Worm (Caenorhabditis elegans) whole organism, L2 larva: ENCODE data around the gene popl-7.

Experiments used
- C34F6.9 ChIP-seq: fragments of 150-350 bp; optimal IDR thresholded peaks from 2 replicates; lab custom pipeline; 2014; ENCODE audit warnings: missing biosample characterization, missing genetic modification characterization
- F13H6.1 ChIP-seq: sonication (generic microtip); optimal IDR thresholded peaks from 2 replicates; lab custom pipeline; 2016; ENCODE audit warnings: missing genetic modification characterization, missing compliant biosample characterization
- R02D3.7 ChIP-seq: fragments of 150-350 bp; optimal IDR thresholded peaks from 2 replicates; lab custom pipeline; 2014; ENCODE audit warnings: missing biosample characterization, missing genetic modification characterization
- Y55F3AM.14 ChIP-seq: fragments of 200-800 bp; sonication (Bioruptor generic); optimal IDR thresholded peaks from 2 replicates; lab custom pipeline; 2018; ENCODE audit warnings: mild to moderate bottlenecking, missing genetic modification characterization, missing compliant biosample characterization
- ZK546.5 ChIP-seq: sonication (generic microtip); optimal IDR thresholded peaks from 2 replicates; lab custom pipeline; 2017; ENCODE audit warnings: missing biosample characterization, missing genetic modification characterization
- alr-1 ChIP-seq: fragments of 150-350 bp; optimal IDR thresholded peaks from 2 replicates; lab custom pipeline; 2014; ENCODE audit warnings: missing biosample characterization, missing genetic modification characterization
- aly-2 ChIP-seq: fragments of 150-350 bp; optimal IDR thresholded peaks from 2 replicates; lab custom pipeline; 2014; ENCODE audit warnings: missing biosample characterization, missing genetic modification characterization
- ama-1 ChIP-seq: fragments of 150-350 bp; optimal IDR thresholded peaks from 2 replicates; lab custom pipeline; 2018; ENCODE audit warnings: inconsistent platforms
- blmp-1 ChIP-seq: sonication (generic microtip); optimal IDR thresholded peaks from 2 replicates; lab custom pipeline; 2017; ENCODE audit warnings: missing genetic modification characterization, mild to moderate bottlenecking, missing compliant biosample characterization, antibody characterized with exemption, moderate library complexity; ENCODE audit not compliant: insufficient read depth
- ceh-16 ChIP-seq: fragments of 150-350 bp; optimal IDR thresholded peaks from 2 replicates; lab custom pipeline; 2014; ENCODE audit warnings: missing biosample characterization, missing genetic modification characterization
- ceh-82 ChIP-seq: fragments of 150-350 bp; optimal IDR thresholded peaks from 2 replicates; lab custom pipeline; 2014; ENCODE audit warnings: missing biosample characterization, missing genetic modification characterization
- crh-2 ChIP-seq: sonication (generic microtip); optimal IDR thresholded peaks from 2 replicates; lab custom pipeline; 2017; ENCODE audit warnings: missing biosample characterization, missing genetic modification characterization
- dmd-4 ChIP-seq: sonication (generic microtip); optimal IDR thresholded peaks from 2 replicates; lab custom pipeline; 2017; ENCODE audit warnings: missing biosample characterization, missing genetic modification characterization
- egl-27 ChIP-seq: sonication (generic microtip); optimal IDR thresholded peaks from 3 replicates; lab custom pipeline; 2017; ENCODE audit warnings: missing biosample characterization, missing genetic modification reagents, missing genetic modification characterization
- elt-1 ChIP-seq: fragments of 150-350 bp; optimal IDR thresholded peaks from 2 replicates; lab custom pipeline; 2014; ENCODE audit warnings: missing biosample characterization, missing genetic modification characterization
- elt-3 ChIP-seq: sonication (generic microtip); optimal IDR thresholded peaks from 2 replicates; lab custom pipeline; 2017; ENCODE audit warnings: missing biosample characterization, missing genetic modification characterization
- fos-1 ChIP-seq: fragments of 150-350 bp; optimal IDR thresholded peaks from 2 replicates; lab custom pipeline; 2014; ENCODE audit warnings: missing biosample characterization, missing genetic modification characterization
- gmeb-1 ChIP-seq: fragments of 150-350 bp; optimal IDR thresholded peaks from 2 replicates; lab custom pipeline; 2014; ENCODE audit warnings: missing biosample characterization, missing genetic modification characterization
- lin-11 ChIP-seq: fragments of 150-350 bp; sonication (generic microtip); optimal IDR thresholded peaks from 2 replicates; lab custom pipeline; 2014; ENCODE audit warnings: missing biosample characterization, missing genetic modification characterization, inconsistent platforms, mixed read lengths
- lin-13 ChIP-seq: fragments of 150-350 bp; optimal IDR thresholded peaks from 2 replicates; lab custom pipeline; 2014; ENCODE audit warnings: missing biosample characterization, missing genetic modification reagents, missing genetic modification characterization
- lin-39 ChIP-seq: fragments of 150-350 bp; optimal IDR thresholded peaks from 2 replicates; lab custom pipeline; 2014; ENCODE audit warnings: missing biosample characterization, missing genetic modification reagents, missing genetic modification characterization
- lsy-2 ChIP-seq, 2 experiments: fragments of 150-350 bp in 1 of 2; sonication (generic microtip) in 1 of 2; optimal IDR thresholded peaks; 2 replicates each; lab custom pipeline; 2014 to 2017; ENCODE audit warnings: missing biosample characterization in 2 of 2, missing genetic modification characterization in 2 of 2
- mab-5 ChIP-seq: fragments of 150-350 bp; optimal IDR thresholded peaks from 2 replicates; lab custom pipeline; 2014; ENCODE audit warnings: missing biosample characterization, missing genetic modification characterization
- mbf-1 ChIP-seq: sonication (generic microtip); optimal IDR thresholded peaks from 2 replicates; lab custom pipeline; 2017; ENCODE audit warnings: missing biosample characterization, missing genetic modification characterization
- mdl-1 ChIP-seq, 2 experiments: fragments of 150-350 bp in 1 of 2; sonication (generic microtip) in 1 of 2; optimal IDR thresholded peaks; 2 replicates each; lab custom pipeline; 2017; ENCODE audit warnings: missing biosample characterization in 2 of 2, missing genetic modification characterization in 2 of 2
- nhr-10 ChIP-seq: sonication (generic microtip); optimal IDR thresholded peaks from 2 replicates; lab custom pipeline; 2017; ENCODE audit warnings: missing biosample characterization, missing genetic modification characterization
- nhr-11 ChIP-seq: fragments of 150-350 bp; optimal IDR thresholded peaks from 2 replicates; lab custom pipeline; 2014; ENCODE audit warnings: missing biosample characterization, missing genetic modification characterization
- nhr-12 ChIP-seq: fragments of 150-350 bp; optimal IDR thresholded peaks from 2 replicates; lab custom pipeline; 2014; ENCODE audit warnings: missing biosample characterization, missing genetic modification characterization
- nhr-129 ChIP-seq: fragments of 150-350 bp; optimal IDR thresholded peaks from 2 replicates; lab custom pipeline; 2014; ENCODE audit warnings: missing biosample characterization, missing genetic modification characterization
- nhr-21 ChIP-seq: fragments of 150-350 bp; optimal IDR thresholded peaks from 2 replicates; lab custom pipeline; 2014; ENCODE audit warnings: missing biosample characterization, missing genetic modification characterization
- nhr-23 ChIP-seq: fragments of 150-350 bp; optimal IDR thresholded peaks from 2 replicates; lab custom pipeline; 2014; ENCODE audit warnings: missing biosample characterization, missing genetic modification reagents, missing genetic modification characterization
- nhr-237 ChIP-seq: fragments of 150-350 bp; optimal IDR thresholded peaks from 2 replicates; lab custom pipeline; 2014; ENCODE audit warnings: missing biosample characterization, missing genetic modification characterization
- nhr-25 ChIP-seq: fragments of 150-350 bp; sonication (generic microtip); optimal IDR thresholded peaks from 3 replicates; lab custom pipeline; 2014; ENCODE audit warnings: missing biosample characterization, missing genetic modification characterization
- nhr-6 ChIP-seq: fragments of 150-350 bp; optimal IDR thresholded peaks from 2 replicates; lab custom pipeline; 2014; ENCODE audit warnings: missing biosample characterization, missing genetic modification characterization
- nhr-77 ChIP-seq: fragments of 150-350 bp; optimal IDR thresholded peaks from 2 replicates; lab custom pipeline; 2014; ENCODE audit warnings: missing biosample characterization, missing genetic modification characterization
- peb-1 ChIP-seq: fragments of 150-350 bp; optimal IDR thresholded peaks from 2 replicates; lab custom pipeline; 2014; ENCODE audit warnings: missing biosample characterization, missing genetic modification characterization
- sem-4 ChIP-seq: fragments of 150-350 bp; optimal IDR thresholded peaks from 2 replicates; lab custom pipeline; 2014; ENCODE audit warnings: missing biosample characterization, missing genetic modification reagents, missing genetic modification characterization
- skn-1 ChIP-seq: sonication (generic microtip); optimal IDR thresholded peaks from 2 replicates; lab custom pipeline; 2017; ENCODE audit warnings: missing biosample characterization, missing genetic modification characterization
- sma-3 ChIP-seq: sonication (generic microtip); optimal IDR thresholded peaks from 2 replicates; lab custom pipeline; 2016; ENCODE audit warnings: missing genetic modification reagents, missing genetic modification characterization, missing compliant biosample characterization
- sma-9 ChIP-seq, 2 experiments: fragments of 150-350 bp in 1 of 2; sonication (generic microtip) in 1 of 2; optimal IDR thresholded peaks; 2 replicates each; lab custom pipeline; 2014 to 2016; ENCODE audit warnings: missing genetic modification characterization in 2 of 2, mild to moderate bottlenecking in 1 of 2, missing biosample characterization in 1 of 2, missing compliant biosample characterization in 1 of 2, missing genetic modification reagents in 1 of 2, moderate library complexity in 1 of 2
- snpc-4 ChIP-seq: fragments of 150-350 bp; optimal IDR thresholded peaks from 2 replicates; lab custom pipeline; 2014; ENCODE audit warnings: missing biosample characterization, missing genetic modification characterization
- unc-39 ChIP-seq: fragments of 150-350 bp; optimal IDR thresholded peaks from 2 replicates; lab custom pipeline; 2014; ENCODE audit warnings: missing biosample characterization, missing genetic modification characterization
- unc-55 ChIP-seq: fragments of 150-350 bp; sonication (generic microtip); optimal IDR thresholded peaks from 3 replicates; lab custom pipeline; 2014; ENCODE audit warnings: missing biosample characterization, missing genetic modification reagents, missing genetic modification characterization
- unc-62 ChIP-seq: fragments of 150-350 bp; optimal IDR thresholded peaks from 2 replicates; lab custom pipeline; 2014; ENCODE audit warnings: missing biosample characterization, missing genetic modification reagents, missing genetic modification characterization
- zag-1 ChIP-seq: fragments of 150-350 bp; optimal IDR thresholded peaks from 2 replicates; lab custom pipeline; 2014; ENCODE audit warnings: missing biosample characterization, missing genetic modification characterization
- ztf-1 ChIP-seq: fragments of 200-800 bp; sonication (Bioruptor generic); conservative IDR thresholded peaks from 2 replicates; pipeline ENCODE4 v1.3.6; 2022; ENCODE audit warnings: missing genetic modification characterization, missing compliant biosample characterization
- ztf-11 ChIP-seq: sonication (generic microtip); optimal IDR thresholded peaks from 2 replicates; lab custom pipeline; 2017; ENCODE audit warnings: missing biosample characterization, missing genetic modification characterization
- ztf-4 ChIP-seq: fragments of 150-350 bp; optimal IDR thresholded peaks from 2 replicates; lab custom pipeline; 2014; ENCODE audit warnings: missing biosample characterization, missing genetic modification characterization

Gene popl-7

DNA sequence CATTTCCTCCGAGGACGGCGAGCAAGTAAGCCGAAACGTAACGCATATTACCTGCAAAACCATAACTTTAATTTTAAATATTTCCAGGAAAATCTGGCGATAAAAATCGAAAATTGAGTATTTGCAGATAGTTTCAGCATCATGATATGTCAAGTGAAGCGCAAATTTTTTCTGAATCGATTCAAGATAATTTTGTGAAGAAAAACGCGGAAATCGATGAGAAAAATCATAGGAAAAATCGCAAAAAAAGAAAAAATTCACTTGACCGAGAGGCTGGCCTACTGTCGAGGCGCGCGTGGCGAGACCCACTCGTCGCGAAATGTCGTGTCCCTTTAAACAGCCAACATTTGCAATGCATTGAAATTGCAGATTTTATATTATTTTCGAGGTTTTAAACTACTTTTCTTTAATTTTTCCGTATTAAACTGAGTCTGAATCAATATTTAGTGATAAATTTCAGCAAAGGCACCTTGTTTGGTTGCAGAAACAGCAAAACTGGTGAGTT, at the start of gene popl-7, which contains the start of the genes rla-2 and Y62E10A.24:
Gene popl-7, plus strand, starts transcription at position 455 of the 505 bp plus-strand sequence.
Gene rla-2, minus strand, starts transcription at position 51 of the 505 bp plus-strand sequence.
Gene Y62E10A.24, plus strand, starts transcription at position 476 of the 505 bp plus-strand sequence.
- TF ChIP-seq C34F6.9 (tag; lab: Kevin White, UChicago), result peak; percentile 40
- no peak for TF ChIP-seq nhr-12 (tag; lab: Kevin White, UChicago)
- TF ChIP-seq snpc-4 (tag; lab: Kevin White, UChicago), result no peak
- TF ChIP-seq nhr-129 (tag; lab: Kevin White, UChicago), result peak; percentile 61
- peak; percentile 55 for TF ChIP-seq unc-55 (GFP tag; lab: Kevin White, UChicago)
- TF ChIP-seq lsy-2 (tag; optimal IDR thresholded peaks at IDR 0.05; lab: Kevin White, UChicago), result peak in 1 of 2 experiments; percentile 80
- no peak for TF ChIP-seq ztf-11 (tag; lab: Kevin White, UChicago)

DNA sequence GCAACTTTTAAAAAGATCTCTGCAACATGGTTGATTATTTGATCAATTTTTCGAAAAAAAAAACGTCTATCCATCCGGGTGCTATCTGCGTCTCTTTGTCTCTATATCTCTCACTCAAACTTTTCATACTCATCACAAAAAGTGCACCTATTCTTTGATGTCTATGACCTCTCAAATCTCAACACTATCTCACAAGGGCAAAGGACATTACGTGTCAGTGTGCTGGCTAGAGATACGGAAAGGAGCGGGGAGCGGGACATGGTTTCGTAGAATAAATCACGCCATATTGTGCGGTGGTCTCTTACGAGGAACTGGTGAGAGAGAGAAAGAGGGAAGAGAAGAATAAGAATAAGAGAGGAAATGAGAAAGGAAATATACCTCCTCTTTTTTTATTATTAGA, 48.1 kb upstream of the popl-7 start:
- no peak for TF ChIP-seq nhr-11 (tag; lab: Kevin White, UChicago)
- TF ChIP-seq ama-1, result no peak
- TF ChIP-seq nhr-237 (tag; lab: Kevin White, UChicago), result no peak
- TF ChIP-seq snpc-4 (tag; lab: Kevin White, UChicago), result no peak
- no peak for TF ChIP-seq ceh-16
- TF ChIP-seq C34F6.9 (tag; lab: Kevin White, UChicago), result peak; percentile 87
- TF ChIP-seq mbf-1 (tag; lab: Kevin White, UChicago), result no peak
- TF ChIP-seq nhr-21, result peak; percentile 88
- TF ChIP-seq zag-1 (tag; lab: Kevin White, UChicago), result no peak
- TF ChIP-seq lin-11 (tag; lab: Kevin White, UChicago), result no peak
- no peak for TF ChIP-seq ceh-82 (tag; lab: Kevin White, UChicago)
- TF ChIP-seq crh-2 (tag; lab: Kevin White, UChicago), result peak; percentile 98
- no peak for TF ChIP-seq nhr-12 (tag; lab: Kevin White, UChicago)
- no peak for TF ChIP-seq skn-1 (tag; lab: Kevin White, UChicago)
- peak; percentile 69 for TF ChIP-seq nhr-6 (tag; lab: Kevin White, UChicago)
- peak; percentile 29 for TF ChIP-seq unc-62 (GFP tag; lab: Kevin White, UChicago)
- no peak for TF ChIP-seq nhr-10
- TF ChIP-seq unc-55 (GFP tag; lab: Kevin White, UChicago), result no peak
- peak; percentile 73 for TF ChIP-seq gmeb-1 (tag; lab: Kevin White, UChicago)
- peak in 1 of 2 experiments; percentile 64 for TF ChIP-seq mdl-1 (tag; optimal IDR thresholded peaks at IDR 0.05; lab: Kevin White, UChicago)
- TF ChIP-seq sma-9 (GFP tag; optimal IDR thresholded peaks at IDR 0.05; lab: Kevin White, UChicago), result peak; percentile 92
- TF ChIP-seq sma-9 (tag; optimal IDR thresholded peaks at IDR 0.05; lab: Kevin White, UChicago), result no peak
- peak; percentile 48 for TF ChIP-seq ztf-4
- TF ChIP-seq R02D3.7 (tag; lab: Kevin White, UChicago), result no peak
- TF ChIP-seq lsy-2 (tag; optimal IDR thresholded peaks at IDR 0.05; lab: Kevin White, UChicago), result peak in 1 of 2 experiments; percentile 82
- no peak for TF ChIP-seq lin-39 (tag; lab: Kevin White, UChicago)
- no peak for TF ChIP-seq nhr-23
- no peak for TF ChIP-seq dmd-4 (tag; lab: Kevin White, UChicago)
- peak; percentile 85 for TF ChIP-seq egl-27
- peak; percentile 34 for TF ChIP-seq lin-13 (GFP tag; lab: Kevin White, UChicago)
- no peak for TF ChIP-seq peb-1 (tag; lab: Kevin White, UChicago)
- TF ChIP-seq nhr-129 (tag; lab: Kevin White, UChicago), result peak; percentile 97
- peak; percentile 90 for TF ChIP-seq fos-1 (tag; lab: Kevin White, UChicago)
- peak; percentile 36 for TF ChIP-seq blmp-1 (tag; lab: Kevin White, UChicago)
- TF ChIP-seq elt-1 (tag; lab: Kevin White, UChicago), result no peak
- TF ChIP-seq F13H6.1 (tag; lab: Kevin White, UChicago), result peak; percentile 88
- TF ChIP-seq nhr-25 (tag; lab: Kevin White, UChicago), result peak; percentile 53
- no peak for TF ChIP-seq aly-2 (tag; lab: Kevin White, UChicago)
- TF ChIP-seq Y55F3AM.14, result no peak
- no peak for TF ChIP-seq elt-3 (tag; lab: Kevin White, UChicago)
- TF ChIP-seq sem-4 (tag; lab: Kevin White, UChicago), result peak; percentile 45
- no peak for TF ChIP-seq alr-1 (tag; lab: Kevin White, UChicago)
- no peak for TF ChIP-seq ztf-11 (tag; lab: Kevin White, UChicago)
- no peak for TF ChIP-seq mab-5 (tag; lab: Kevin White, UChicago)
- no peak for TF ChIP-seq unc-39 (tag; lab: Kevin White, UChicago)
- TF ChIP-seq ztf-1 (GFP tag; lab: Robert Waterston, UW), result no peak
- TF ChIP-seq ZK546.5 (tag; lab: Kevin White, UChicago), result no peak
- peak; percentile 93 for TF ChIP-seq sma-3 (GFP tag; lab: Kevin White, UChicago)
- peak; percentile 42 for TF ChIP-seq nhr-77 (tag; lab: Kevin White, UChicago)
- TF ChIP-seq, all 48 proteins: peak for 20
